Fruit fly (Drosophila melanogaster) whole organism, adult: ENCODE results near the gene ppk20.
A peak's percentile ranks its signal among the peaks of the same experiment; 100 is the strongest.

Experiments used
- CG11617 ChIP-seq: fragments of 200-800 bp; sonication (Bioruptor generic); optimal IDR thresholded peaks from 2 replicates; lab custom pipeline; 2017; ENCODE audit warnings: mild to moderate bottlenecking, missing biosample characterization, missing genetic modification reagents, missing genetic modification characterization
- CG12768 ChIP-seq: fragments of 200-800 bp; sonication (Bioruptor generic); optimal IDR thresholded peaks from 2 replicates; lab custom pipeline; 2017; ENCODE audit warnings: missing biosample characterization, missing genetic modification characterization, mild to moderate bottlenecking, moderate library complexity, missing genetic modification reagents
- CG14711 ChIP-seq: fragments of 200-800 bp; sonication (Bioruptor generic); optimal IDR thresholded peaks from 2 replicates; lab custom pipeline; 2018; ENCODE audit warnings: missing biosample characterization, mild to moderate bottlenecking, missing genetic modification characterization, moderate library complexity
- CG33017 ChIP-seq: fragments of 200-800 bp; sonication (Bioruptor generic); optimal IDR thresholded peaks from 2 replicates; lab custom pipeline; 2018; ENCODE audit warnings: missing biosample characterization, mild to moderate bottlenecking, missing genetic modification characterization, moderate library complexity
- CG5204 ChIP-seq: fragments of 200-800 bp; sonication (Bioruptor generic); optimal IDR thresholded peaks from 2 replicates; lab custom pipeline; 2016; ENCODE audit warnings: missing biosample characterization, missing genetic modification characterization
- CG7101 ChIP-seq: fragments of 200-800 bp; sonication (Bioruptor generic); optimal IDR thresholded peaks from 2 replicates; lab custom pipeline; 2018; ENCODE audit warnings: missing biosample characterization, mild to moderate bottlenecking, missing genetic modification characterization, moderate library complexity
- cic ChIP-seq: fragments of 200-800 bp; sonication (Bioruptor generic); optimal IDR thresholded peaks from 2 replicates; lab custom pipeline; 2017; ENCODE audit warnings: missing biosample characterization, mild to moderate bottlenecking, missing genetic modification characterization, moderate library complexity
- pad ChIP-seq: fragments of 200-800 bp; sonication (Bioruptor generic); optimal IDR thresholded peaks from 3 replicates; lab custom pipeline; 2017; ENCODE audit warnings: missing biosample characterization, missing genetic modification characterization, mild to moderate bottlenecking, moderate library complexity, missing genetic modification reagents
- tj ChIP-seq: fragments of 200-800 bp; sonication (Bioruptor generic); optimal IDR thresholded peaks from 3 replicates; lab custom pipeline; 2017; ENCODE audit warnings: missing biosample characterization, mild to moderate bottlenecking, missing genetic modification characterization, moderate library complexity

DNA sequence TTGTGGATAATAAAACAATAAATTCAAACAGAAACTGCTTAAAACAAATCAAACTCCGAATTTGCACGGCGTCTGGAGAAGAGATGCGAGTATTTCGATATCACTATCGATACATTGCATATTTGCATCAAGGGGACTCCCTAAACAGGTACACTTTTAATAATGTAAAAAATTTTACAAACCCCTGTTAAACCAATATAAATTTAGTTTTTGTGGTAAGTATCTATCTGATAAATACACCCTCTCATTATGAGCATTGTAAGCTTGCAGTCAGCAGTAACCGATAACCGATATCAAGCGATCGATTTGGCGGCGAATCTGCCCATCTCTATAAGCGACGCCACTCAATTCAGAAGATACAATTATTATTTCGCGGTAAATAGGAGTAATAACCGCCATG, 6.7 kb upstream of the ppk20 start, which contains the start of the genes Bub3 and Cap-D2:
- TF ChIP-seq CG12768, result no peak
- peak; percentile 20 for TF ChIP-seq pad (GFP tag; lab: Kevin White, UChicago)
- peak; percentile 40 for TF ChIP-seq CG5204 (GFP tag; lab: Kevin White, UChicago)
- peak; percentile 1 for TF ChIP-seq tj
- TF ChIP-seq CG33017 (tag; lab: Kevin White, UChicago), result peak; percentile 3
- TF ChIP-seq cic (GFP tag; lab: Kevin White, UChicago), result no peak
- peak; percentile 2 for TF ChIP-seq CG11617 (GFP tag; lab: Kevin White, UChicago)
- TF ChIP-seq CG7101, result peak; percentile 54
- TF ChIP-seq CG14711 (tag; lab: Kevin White, UChicago), result peak; percentile 69
